ENCODE assay signal across 1 fruit fly cellular context in genomic region chrX:14832562-14833303, dm6.
A peak's percentile ranks its signal among the peaks of the same experiment; 100 is the strongest.
TF ChIP-seq lines count a peak whose summit lies in the region.

Gene CG14411 (plus strand): TSS chrX:14832647.

TF ChIP-seq in whole organism, embryonic, 481 proteins besides CTCF, POLR2A, EP300 and RAD21 (continued from another document and continues in another):
- TF ChIP-seq nerfin-2 (GFP tag; IDR thresholded peaks at IDR 0.05; lab: Robert Waterston, UW; ENCODE audit: partially characterized antibody), result no peak
- no peak for TF ChIP-seq mld (GFP tag; IDR thresholded peaks at IDR 0.05; lab: Robert Waterston, UW; ENCODE audit: partially characterized antibody)
- TF ChIP-seq CG4360 (GFP tag; IDR thresholded peaks at IDR 0.05; lab: Robert Waterston, UW), result peak; percentile 58
- no peak for TF ChIP-seq Taf1 (GFP tag; IDR thresholded peaks at IDR 0.05; lab: Robert Waterston, UW)
- TF ChIP-seq usp (GFP tag; optimal IDR thresholded peaks at IDR 0.05; lab: Kevin White, UChicago), result no peak
- no peak for TF ChIP-seq B-H2 (GFP tag; optimal IDR thresholded peaks at IDR 0.05; lab: Kevin White, UChicago)
- TF ChIP-seq ind (GFP tag; optimal IDR thresholded peaks at IDR 0.05; lab: Kevin White, UChicago), result no peak
- TF ChIP-seq CG4730 (GFP tag; IDR thresholded peaks at IDR 0.05; lab: Robert Waterston, UW), result no peak
- TF ChIP-seq CG18599 (GFP tag; optimal IDR thresholded peaks at IDR 0.05; lab: Kevin White, UChicago), result no peak
- TF ChIP-seq sna (GFP tag; IDR thresholded peaks at IDR 0.05; lab: Robert Waterston, UW; ENCODE audit: partially characterized antibody), result peak; percentile 16; the same call in 1 of the 2 replicates
- no peak for TF ChIP-seq CG16863 (GFP tag; optimal IDR thresholded peaks at IDR 0.05; lab: Kevin White, UChicago)
- no peak for TF ChIP-seq psq (GFP tag; optimal IDR thresholded peaks at IDR 0.05; lab: Kevin White, UChicago)
- no peak for TF ChIP-seq B-H1 (GFP tag; IDR thresholded peaks at IDR 0.05; lab: Robert Waterston, UW)
- TF ChIP-seq CG17829 (tag; optimal IDR thresholded peaks at IDR 0.05; lab: Kevin White, UChicago), result peak; percentile 1
- no peak for TF ChIP-seq Deaf1 (tag; optimal IDR thresholded peaks at IDR 0.05; lab: Kevin White, UChicago)
- TF ChIP-seq dati (GFP tag; IDR thresholded peaks at IDR 0.05; lab: Robert Waterston, UW), result no peak
- TF ChIP-seq CG9817 (tag; optimal IDR thresholded peaks at IDR 0.05; lab: Kevin White, UChicago), result no peak
- TF ChIP-seq CG11696 (GFP tag; IDR thresholded peaks at IDR 0.05; lab: Robert Waterston, UW), result no peak
- no peak for TF ChIP-seq CG9727 (GFP tag; optimal IDR thresholded peaks at IDR 0.05; lab: Kevin White, UChicago)
- peak; percentile 29 for TF ChIP-seq Sin3A (optimal IDR thresholded peaks at IDR 0.05; lab: Kevin White, UChicago)
- no peak for TF ChIP-seq Mad (GFP tag; optimal IDR thresholded peaks at IDR 0.05; lab: Kevin White, UChicago)
- TF ChIP-seq CG31224 (GFP tag; IDR thresholded peaks at IDR 0.05; lab: Robert Waterston, UW), result no peak
- no peak for TF ChIP-seq CG10267 (tag; optimal IDR thresholded peaks at IDR 0.05; lab: Kevin White, UChicago)
- TF ChIP-seq D19B (GFP tag; optimal IDR thresholded peaks at IDR 0.05; lab: Kevin White, UChicago), result no peak
- TF ChIP-seq NC2β (GFP tag; optimal IDR thresholded peaks at IDR 0.05; lab: Kevin White, UChicago), result no peak
- peak; percentile 8 for TF ChIP-seq CG4617 (GFP tag; optimal IDR thresholded peaks at IDR 0.05; lab: Kevin White, UChicago; ENCODE audit: borderline replicate concordance)
- TF ChIP-seq CG3995 (GFP tag; optimal IDR thresholded peaks at IDR 0.05; lab: Kevin White, UChicago), result peak; percentile 2
- TF ChIP-seq phol (tag; optimal IDR thresholded peaks at IDR 0.05; lab: Kevin White, UChicago), result no peak
- TF ChIP-seq Stat92E (GFP tag; optimal IDR thresholded peaks at IDR 0.05; lab: Kevin White, UChicago), result no peak
- TF ChIP-seq eve (GFP tag; optimal IDR thresholded peaks at IDR 0.05; lab: Kevin White, UChicago), result no peak
- peak; percentile 25 for TF ChIP-seq CG15514 (GFP tag; optimal IDR thresholded peaks at IDR 0.05; lab: Kevin White, UChicago)
- TF ChIP-seq CG9437 (GFP tag; optimal IDR thresholded peaks at IDR 0.05; lab: Kevin White, UChicago), result no peak
- TF ChIP-seq sd (tag; optimal IDR thresholded peaks at IDR 0.05; lab: Kevin White, UChicago), result peak; percentile 36
- no peak for TF ChIP-seq CG2875 (GFP tag; optimal IDR thresholded peaks at IDR 0.05; lab: Kevin White, UChicago)
- TF ChIP-seq cwo (GFP tag; optimal IDR thresholded peaks at IDR 0.05; lab: Kevin White, UChicago), result no peak
- no peak for TF ChIP-seq fd64A (GFP tag; optimal IDR thresholded peaks at IDR 0.05; lab: Kevin White, UChicago)
- TF ChIP-seq CG15479 (GFP tag; optimal IDR thresholded peaks at IDR 0.05; lab: Kevin White, UChicago), result peak; percentile 18
- TF ChIP-seq Sox100B (GFP tag; optimal IDR thresholded peaks at IDR 0.05; lab: Kevin White, UChicago), result no peak
- TF ChIP-seq CG14965 (GFP tag; optimal IDR thresholded peaks at IDR 0.05; lab: Kevin White, UChicago; ENCODE audit: borderline replicate concordance), result no peak
- TF ChIP-seq CG8765 (GFP tag; IDR thresholded peaks at IDR 0.05; lab: Robert Waterston, UW), result no peak
- no peak for TF ChIP-seq Mes4 (GFP tag; optimal IDR thresholded peaks at IDR 0.05; lab: Kevin White, UChicago)
- no peak for TF ChIP-seq CG42726 (GFP tag; IDR thresholded peaks at IDR 0.05; lab: Robert Waterston, UW; ENCODE audit: partially characterized antibody)
- no peak for TF ChIP-seq Doc3 (GFP tag; IDR thresholded peaks at IDR 0.05; lab: Robert Waterston, UW; ENCODE audit: partially characterized antibody)
- TF ChIP-seq grn (GFP tag; optimal IDR thresholded peaks at IDR 0.05; lab: Kevin White, UChicago), result no peak
- TF ChIP-seq CG10431 (GFP tag; optimal IDR thresholded peaks at IDR 0.05; lab: Kevin White, UChicago), result no peak
- TF ChIP-seq emc (GFP tag; optimal IDR thresholded peaks at IDR 0.05; lab: Kevin White, UChicago), result no peak
- no peak for TF ChIP-seq lilli (GFP tag; optimal IDR thresholded peaks at IDR 0.05; lab: Kevin White, UChicago)
- no peak for TF ChIP-seq pnt (GFP tag; optimal IDR thresholded peaks at IDR 0.05; lab: Kevin White, UChicago)
- TF ChIP-seq CG15073 (GFP tag; optimal IDR thresholded peaks at IDR 0.05; lab: Kevin White, UChicago), result no peak
- peak; percentile 29; the same call in 1 of the 2 replicates for TF ChIP-seq Bgb (GFP tag; IDR thresholded peaks at IDR 0.05; lab: Robert Waterston, UW; ENCODE audit: partially characterized antibody)
- TF ChIP-seq CG1024 (GFP tag; IDR thresholded peaks at IDR 0.05; lab: Robert Waterston, UW), result no peak
- TF ChIP-seq CG9876 (GFP tag; optimal IDR thresholded peaks at IDR 0.05; lab: Kevin White, UChicago), result no peak
- TF ChIP-seq fu2 (GFP tag; optimal IDR thresholded peaks at IDR 0.05; lab: Kevin White, UChicago), result no peak
- no peak for TF ChIP-seq sens (GFP tag; lab: Kevin White, UChicago)
- no peak for TF ChIP-seq CG1792 (GFP tag; optimal IDR thresholded peaks at IDR 0.05; lab: Kevin White, UChicago)
- TF ChIP-seq pfk (GFP tag; optimal IDR thresholded peaks at IDR 0.05; lab: Kevin White, UChicago), result peak; percentile 91
- no peak for TF ChIP-seq HLH3B (GFP tag; IDR thresholded peaks at IDR 0.05; lab: Robert Waterston, UW)
- TF ChIP-seq knrl (GFP tag; IDR thresholded peaks at IDR 0.05; lab: Robert Waterston, UW; ENCODE audit: partially characterized antibody), result no peak; the same call in 2 of the 3 replicates
- TF ChIP-seq ato (GFP tag; IDR thresholded peaks at IDR 0.05; lab: Robert Waterston, UW; ENCODE audit: partially characterized antibody), result no peak
- no peak for TF ChIP-seq Gug (GFP tag; IDR thresholded peaks at IDR 0.05; lab: Robert Waterston, UW)
- no peak for TF ChIP-seq CG7786 (GFP tag; optimal IDR thresholded peaks at IDR 0.05; lab: Kevin White, UChicago)
- TF ChIP-seq CG16813 (GFP tag; IDR thresholded peaks at IDR 0.05; lab: Robert Waterston, UW; ENCODE audit: partially characterized antibody), result peak; percentile 18; the same call in 1 of the 3 replicates
- TF ChIP-seq CG8944 (GFP tag; optimal IDR thresholded peaks at IDR 0.05; lab: Kevin White, UChicago), result no peak
- TF ChIP-seq kni (GFP tag; optimal IDR thresholded peaks at IDR 0.05; lab: Kevin White, UChicago), result peak; percentile 69
- peak; percentile 38 for TF ChIP-seq Elba2 (GFP tag; optimal IDR thresholded peaks at IDR 0.05; lab: Kevin White, UChicago)
- no peak for TF ChIP-seq CG7963 (GFP tag; IDR thresholded peaks at IDR 0.05; lab: Robert Waterston, UW; ENCODE audit: partially characterized antibody)
- no peak for TF ChIP-seq oc (tag; optimal IDR thresholded peaks at IDR 0.05; lab: Kevin White, UChicago)
- no peak for TF ChIP-seq CG8359 (GFP tag; optimal IDR thresholded peaks at IDR 0.05; lab: Kevin White, UChicago; ENCODE audit: borderline replicate concordance)
- no peak for TF ChIP-seq ab (GFP tag; optimal IDR thresholded peaks at IDR 0.05; lab: Kevin White, UChicago)
- no peak for TF ChIP-seq CG10462 (GFP tag; optimal IDR thresholded peaks at IDR 0.05; lab: Kevin White, UChicago)
- TF ChIP-seq CG31388 (GFP tag; optimal IDR thresholded peaks at IDR 0.05; lab: Kevin White, UChicago), result no peak
- TF ChIP-seq CG1832 (GFP tag; optimal IDR thresholded peaks at IDR 0.05; lab: Kevin White, UChicago), result no peak
- peak; percentile 59; the same call in 2 of the 3 replicates for TF ChIP-seq row (GFP tag; IDR thresholded peaks at IDR 0.05; lab: Robert Waterston, UW)
- no peak for TF ChIP-seq CG11695 (GFP tag; IDR thresholded peaks at IDR 0.05; lab: Robert Waterston, UW)
- no peak for TF ChIP-seq Myb (GFP tag; optimal IDR thresholded peaks at IDR 0.05; lab: Kevin White, UChicago)
- TF ChIP-seq vvl (GFP tag; IDR thresholded peaks at IDR 0.05; lab: Robert Waterston, UW), result peak; percentile 36
- no peak for TF ChIP-seq slp2 (GFP tag; optimal IDR thresholded peaks at IDR 0.05; lab: Kevin White, UChicago)
- TF ChIP-seq fd96Cb (tag; optimal IDR thresholded peaks at IDR 0.05; lab: Kevin White, UChicago), result no peak
- peak; percentile 16 for TF ChIP-seq zen (tag; optimal IDR thresholded peaks at IDR 0.05; lab: Kevin White, UChicago)
- no peak for TF ChIP-seq maf-S (GFP tag; optimal IDR thresholded peaks at IDR 0.05; lab: Kevin White, UChicago)
- peak; percentile 31 for TF ChIP-seq CG8924 (tag; optimal IDR thresholded peaks at IDR 0.05; lab: Kevin White, UChicago)
- TF ChIP-seq Bteb2 (GFP tag; optimal IDR thresholded peaks at IDR 0.05; lab: Kevin White, UChicago), result no peak
- no peak for TF ChIP-seq CG9609 (GFP tag; optimal IDR thresholded peaks at IDR 0.05; lab: Kevin White, UChicago)
- no peak for TF ChIP-seq CG3065 (GFP tag; optimal IDR thresholded peaks at IDR 0.05; lab: Kevin White, UChicago)
- TF ChIP-seq CG7745 (tag; optimal IDR thresholded peaks at IDR 0.05; lab: Kevin White, UChicago), result no peak
- TF ChIP-seq CG13624 (GFP tag; optimal IDR thresholded peaks at IDR 0.05; lab: Kevin White, UChicago), result no peak
- peak; percentile 6 for TF ChIP-seq HLHmδ (GFP tag; optimal IDR thresholded peaks at IDR 0.05; lab: Kevin White, UChicago)
- TF ChIP-seq unc-4 (GFP tag; IDR thresholded peaks at IDR 0.05; lab: Robert Waterston, UW; ENCODE audit: partially characterized antibody), result no peak
- TF ChIP-seq abd-A (tag; optimal IDR thresholded peaks at IDR 0.05; lab: Kevin White, UChicago), result no peak
- TF ChIP-seq CG16779 (GFP tag; IDR thresholded peaks at IDR 0.05; lab: Robert Waterston, UW), result no peak
- TF ChIP-seq Hr39 (optimal IDR thresholded peaks at IDR 0.05; lab: Kevin White, UChicago), result no peak
- TF ChIP-seq CG32772 (GFP tag; IDR thresholded peaks at IDR 0.05; lab: Robert Waterston, UW), result no peak
- peak; percentile 35 for TF ChIP-seq Sry-δ (GFP tag; optimal IDR thresholded peaks at IDR 0.05; lab: Kevin White, UChicago)
- no peak for TF ChIP-seq H2.0 (GFP tag; IDR thresholded peaks at IDR 0.05; lab: Robert Waterston, UW)
- no peak for TF ChIP-seq CG3281 (GFP tag; optimal IDR thresholded peaks at IDR 0.05; lab: Kevin White, UChicago)
- TF ChIP-seq Nf-YA (GFP tag; IDR thresholded peaks at IDR 0.05; lab: Robert Waterston, UW), result no peak
- TF ChIP-seq lbe (GFP tag; optimal IDR thresholded peaks at IDR 0.05; lab: Kevin White, UChicago), result no peak
- TF ChIP-seq ewg (GFP tag; optimal IDR thresholded peaks at IDR 0.05; lab: Kevin White, UChicago), result no peak
- no peak for TF ChIP-seq CG6254 (GFP tag; optimal IDR thresholded peaks at IDR 0.05; lab: Kevin White, UChicago)
- TF ChIP-seq wek (GFP tag; optimal IDR thresholded peaks at IDR 0.05; lab: Kevin White, UChicago), result no peak
- TF ChIP-seq MBD-R2 (GFP tag; IDR thresholded peaks at IDR 0.05; lab: Robert Waterston, UW), result peak; percentile 42
- TF ChIP-seq p53 (GFP tag; optimal IDR thresholded peaks at IDR 0.05; lab: Kevin White, UChicago), result peak; percentile 10
- TF ChIP-seq insv (GFP tag; optimal IDR thresholded peaks at IDR 0.05; lab: Kevin White, UChicago), result peak in 1 of 2 experiments; percentile 11
- no peak for TF ChIP-seq CG2116 (GFP tag; optimal IDR thresholded peaks at IDR 0.05; lab: Kevin White, UChicago)
- TF ChIP-seq CG12104 (GFP tag; optimal IDR thresholded peaks at IDR 0.05; lab: Kevin White, UChicago), result no peak
- no peak for TF ChIP-seq CG10959 (GFP tag; IDR thresholded peaks at IDR 0.05; lab: Robert Waterston, UW)
- TF ChIP-seq nom (GFP tag; optimal IDR thresholded peaks at IDR 0.05; lab: Kevin White, UChicago), result peak; percentile 18
- TF ChIP-seq corto (GFP tag; optimal IDR thresholded peaks at IDR 0.05; lab: Kevin White, UChicago), result no peak
- TF ChIP-seq CG10321 (GFP tag; IDR thresholded peaks at IDR 0.05; lab: Robert Waterston, UW), result no peak
- peak; percentile 79 for TF ChIP-seq pzg (GFP tag; optimal IDR thresholded peaks at IDR 0.05; lab: Kevin White, UChicago)
- no peak for TF ChIP-seq Side (GFP tag; optimal IDR thresholded peaks at IDR 0.05; lab: Kevin White, UChicago)
- TF ChIP-seq CG8478 (optimal IDR thresholded peaks at IDR 0.05; lab: Kevin White, UChicago), result peak; percentile 28
- TF ChIP-seq Hr3 (GFP tag; optimal IDR thresholded peaks at IDR 0.05; lab: Kevin White, UChicago), result no peak
- TF ChIP-seq CG8388 (GFP tag; optimal IDR thresholded peaks at IDR 0.05; lab: Kevin White, UChicago), result no peak
- peak; percentile 91 for TF ChIP-seq cg (GFP tag; optimal IDR thresholded peaks at IDR 0.05; lab: Kevin White, UChicago)
- peak; percentile 52 for TF ChIP-seq Dref (GFP tag; IDR thresholded peaks at IDR 0.05; lab: Robert Waterston, UW)
- TF ChIP-seq danr (GFP tag; IDR thresholded peaks at IDR 0.05; lab: Robert Waterston, UW), result no peak
- TF ChIP-seq CG9797 (GFP tag; optimal IDR thresholded peaks at IDR 0.05; lab: Kevin White, UChicago), result peak; percentile 91
- TF ChIP-seq CG34224 (GFP tag; IDR thresholded peaks at IDR 0.05; lab: Robert Waterston, UW; ENCODE audit: partially characterized antibody), result no peak
- TF ChIP-seq CG11398 (GFP tag; optimal IDR thresholded peaks at IDR 0.05; lab: Kevin White, UChicago), result no peak
- no peak for TF ChIP-seq sug (tag; optimal IDR thresholded peaks at IDR 0.05; lab: Kevin White, UChicago)
- no peak for TF ChIP-seq crc (GFP tag; optimal IDR thresholded peaks at IDR 0.05; lab: Kevin White, UChicago)
- TF ChIP-seq Hsf (GFP tag; optimal IDR thresholded peaks at IDR 0.05; lab: Kevin White, UChicago), result no peak
- no peak for TF ChIP-seq CG13775 (GFP tag; optimal IDR thresholded peaks at IDR 0.05; lab: Kevin White, UChicago)
- no peak for TF ChIP-seq rib (GFP tag; IDR thresholded peaks at IDR 0.05; lab: Robert Waterston, UW)
- TF ChIP-seq CG1603 (tag; optimal IDR thresholded peaks at IDR 0.05; lab: Kevin White, UChicago), result peak; percentile 99
- peak; percentile 66; the same call in 2 of the 3 replicates for TF ChIP-seq CG34422 (GFP tag; IDR thresholded peaks at IDR 0.05; lab: Robert Waterston, UW)
- peak; percentile 7 for TF ChIP-seq CG17186 (GFP tag; optimal IDR thresholded peaks at IDR 0.05; lab: Kevin White, UChicago)
- TF ChIP-seq org-1 (GFP tag; optimal IDR thresholded peaks at IDR 0.05; lab: Kevin White, UChicago), result no peak
- TF ChIP-seq CG32767 (GFP tag; IDR thresholded peaks at IDR 0.05; lab: Robert Waterston, UW), result no peak
- TF ChIP-seq Lhr (GFP tag; optimal IDR thresholded peaks at IDR 0.05; lab: Kevin White, UChicago), result peak; percentile 36
- no peak for TF ChIP-seq CG34376 (GFP tag; optimal IDR thresholded peaks at IDR 0.05; lab: Kevin White, UChicago)
- no peak for TF ChIP-seq CG6689 (GFP tag; IDR thresholded peaks at IDR 0.05; lab: Robert Waterston, UW)
- no peak for TF ChIP-seq Asciz (GFP tag; optimal IDR thresholded peaks at IDR 0.05; lab: Kevin White, UChicago)
- TF ChIP-seq trh (GFP tag; optimal IDR thresholded peaks at IDR 0.05; lab: Kevin White, UChicago), result no peak
- no peak for TF ChIP-seq CG12744 (GFP tag; optimal IDR thresholded peaks at IDR 0.05; lab: Kevin White, UChicago)
